Fruit fly (Drosophila melanogaster): ENCODE measurements around the gene CG42813.

Gene CG42813

DNA sequence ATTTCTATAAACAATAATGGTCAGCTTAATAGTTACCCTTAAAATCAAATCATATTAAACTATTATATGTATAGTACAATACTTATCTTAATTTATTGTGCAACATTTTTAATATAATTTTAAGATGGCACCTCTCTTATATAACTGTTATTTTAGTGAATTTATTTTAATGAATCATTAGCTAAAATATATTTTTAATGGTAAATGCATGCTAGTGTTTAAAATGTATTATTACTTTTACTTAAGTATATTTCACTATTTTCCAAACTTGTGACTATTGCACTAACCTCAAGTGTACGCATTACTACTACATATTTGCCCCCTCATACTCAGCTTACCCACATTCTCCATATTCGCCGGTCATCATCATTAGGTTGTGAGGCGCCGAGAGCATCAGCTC, 17.9 kb upstream of the CG42813 start (continued):
- TF ChIP-seq pho (GFP tag; optimal IDR thresholded peaks at IDR 0.05) = no peak
- peak; percentile 52 for TF ChIP-seq CG13775 (GFP tag; optimal IDR thresholded peaks at IDR 0.05)
- no peak for TF ChIP-seq Rx (GFP tag; IDR thresholded peaks at IDR 0.05)
- peak; percentile 74 for TF ChIP-seq CG12299 (tag; optimal IDR thresholded peaks at IDR 0.05)
- peak; percentile 58; the same call in 1 of the 2 replicates for TF ChIP-seq CG32772 (GFP tag; IDR thresholded peaks at IDR 0.05)
- TF ChIP-seq CG10366 (GFP tag; IDR thresholded peaks at IDR 0.05) = 0 out of 2 replicates have a peak, but pooled peaks have one; percentile 12
- no peak for TF ChIP-seq hth (optimal IDR thresholded peaks at IDR 0.05)
- TF ChIP-seq Nf-YA (GFP tag; IDR thresholded peaks at IDR 0.05) = no peak
- peak; percentile 53 for TF ChIP-seq Six4 (GFP tag; optimal IDR thresholded peaks at IDR 0.05)
- no peak for TF ChIP-seq Hr39 (optimal IDR thresholded peaks at IDR 0.05)
- peak; percentile 91 for TF ChIP-seq CG12391 (tag; optimal IDR thresholded peaks at IDR 0.05)
- no peak for TF ChIP-seq so (GFP tag; IDR thresholded peaks at IDR 0.05)
- peak; percentile 67 for TF ChIP-seq slbo (GFP tag; IDR thresholded peaks at IDR 0.05)
- peak; percentile 61 for TF ChIP-seq zen (tag; optimal IDR thresholded peaks at IDR 0.05)
- TF ChIP-seq CG3995 (GFP tag; optimal IDR thresholded peaks at IDR 0.05) = no peak
- no peak for TF ChIP-seq CG2129 (GFP tag; IDR thresholded peaks at IDR 0.05; ENCODE audit: partially characterized antibody)
- no peak for TF ChIP-seq kni (GFP tag; optimal IDR thresholded peaks at IDR 0.05)
- TF ChIP-seq ato (GFP tag; IDR thresholded peaks at IDR 0.05; ENCODE audit: partially characterized antibody) = no peak
- TF ChIP-seq CG11504 (tag; optimal IDR thresholded peaks at IDR 0.05) = peak; percentile 94
- TF ChIP-seq Xrp1 (GFP tag; IDR thresholded peaks at IDR 0.05) = peak; percentile 79
- no peak for TF ChIP-seq HmgD (GFP tag; optimal IDR thresholded peaks at IDR 0.05)
- 0 out of 2 replicates have a peak, but pooled peaks have one; percentile 49 for TF ChIP-seq ap (GFP tag; IDR thresholded peaks at IDR 0.05)
- no peak for TF ChIP-seq fru (optimal IDR thresholded peaks at IDR 0.05)
- no peak for TF ChIP-seq cad (GFP tag; optimal IDR thresholded peaks at IDR 0.05)
- peak; percentile 89 for TF ChIP-seq CG33557 (GFP tag; optimal IDR thresholded peaks at IDR 0.05)
- TF ChIP-seq stwl (tag; optimal IDR thresholded peaks at IDR 0.05) = no peak
- no peak for TF ChIP-seq CG7963 (GFP tag; IDR thresholded peaks at IDR 0.05; ENCODE audit: partially characterized antibody)
- peak; percentile 90 for TF ChIP-seq CG2678 (tag; optimal IDR thresholded peaks at IDR 0.05)
- TF ChIP-seq ara (GFP tag; IDR thresholded peaks at IDR 0.05) = no peak
- TF ChIP-seq Blimp-1 (GFP tag; optimal IDR thresholded peaks at IDR 0.05) = peak; percentile 88
- TF ChIP-seq CG15073 (GFP tag; optimal IDR thresholded peaks at IDR 0.05) = no peak
- no peak for TF ChIP-seq cas (GFP tag; IDR thresholded peaks at IDR 0.05)
- TF ChIP-seq Doc3 (GFP tag; IDR thresholded peaks at IDR 0.05; ENCODE audit: partially characterized antibody) = no peak
- TF ChIP-seq C15 (GFP tag; IDR thresholded peaks at IDR 0.05) = no peak
- peak in 1 of 2 experiments; percentile 32 for TF ChIP-seq Pdp1 (GFP tag; optimal IDR thresholded peaks at IDR 0.05)
- TF ChIP-seq CG4730 (GFP tag; IDR thresholded peaks at IDR 0.05) = peak; percentile 31; the same call in 1 of the 2 replicates
- peak; percentile 35 for TF ChIP-seq pros (GFP tag; optimal IDR thresholded peaks at IDR 0.05)
- TF ChIP-seq Chrac-16 (GFP tag; optimal IDR thresholded peaks at IDR 0.05) = peak; percentile 69
- TF ChIP-seq CG13424 (tag; optimal IDR thresholded peaks at IDR 0.05) = peak; percentile 93
- no peak for TF ChIP-seq hbn (GFP tag; IDR thresholded peaks at IDR 0.05; ENCODE audit: partially characterized antibody)
- peak; percentile 88 for TF ChIP-seq Sox102F (GFP tag; optimal IDR thresholded peaks at IDR 0.05)
- no peak for TF ChIP-seq ab (GFP tag; optimal IDR thresholded peaks at IDR 0.05)
- TF ChIP-seq Mad (GFP tag; optimal IDR thresholded peaks at IDR 0.05) = no peak
- TF ChIP-seq sna (GFP tag; IDR thresholded peaks at IDR 0.05; ENCODE audit: partially characterized antibody) = no peak
- TF ChIP-seq CG3838 (GFP tag; optimal IDR thresholded peaks at IDR 0.05) = no peak
- no peak for TF ChIP-seq ken (GFP tag; IDR thresholded peaks at IDR 0.05)
- TF ChIP-seq scrt (GFP tag; optimal IDR thresholded peaks at IDR 0.05) = peak; percentile 64
- TF ChIP-seq CG4404 (GFP tag; IDR thresholded peaks at IDR 0.05) = no peak
- peak; percentile 90 for TF ChIP-seq CG8388 (GFP tag; optimal IDR thresholded peaks at IDR 0.05)
- peak; percentile 52 for TF ChIP-seq psq (GFP tag; optimal IDR thresholded peaks at IDR 0.05)
- peak; percentile 78 for TF ChIP-seq twi (tag; optimal IDR thresholded peaks at IDR 0.05)
- no peak for TF ChIP-seq CG3163 (GFP tag; optimal IDR thresholded peaks at IDR 0.05)
